Fruit fly (Drosophila melanogaster) whole organism, prepupa: ENCODE data around the gene CG31650.

Experiments used
- Blimp-1 ChIP-seq: fragments of 200-800 bp; sonication (Bioruptor generic); optimal IDR thresholded peaks from 3 replicates; lab custom pipeline; 2017; ENCODE audit warnings: missing biosample characterization, missing genetic modification characterization, mild to moderate bottlenecking, moderate library complexity, missing genetic modification reagents
- CG10631 ChIP-seq: fragments of 200-800 bp; sonication (Bioruptor generic); optimal IDR thresholded peaks from 2 replicates; lab custom pipeline; 2016; ENCODE audit warnings: missing biosample characterization, missing genetic modification characterization
- CG10669 ChIP-seq: fragments of 200-800 bp; sonication (Bioruptor generic); optimal IDR thresholded peaks from 3 replicates; lab custom pipeline; 2018; ENCODE audit warnings: missing biosample characterization, mild to moderate bottlenecking, missing genetic modification characterization, moderate library complexity
- CG11762 ChIP-seq: fragments of 200-800 bp; sonication (Bioruptor generic); optimal IDR thresholded peaks from 3 replicates; lab custom pipeline; 2016; ENCODE audit warnings: missing biosample characterization, missing genetic modification characterization; ENCODE audit not compliant: insufficient read depth
- CG11902 ChIP-seq: fragments of 200-800 bp; sonication (Bioruptor generic); optimal IDR thresholded peaks from 3 replicates; lab custom pipeline; 2016; ENCODE audit warnings: missing biosample characterization, missing genetic modification characterization
- CG15336 ChIP-seq: fragments of 200-800 bp; sonication (Bioruptor generic); IDR thresholded peaks from 2 replicates; pipeline ENCODE4 v1.3.6; 2022; ENCODE audit warnings: missing biosample characterization, missing genetic modification characterization
- CG1621 ChIP-seq: fragments of 200-800 bp; sonication (Bioruptor generic); optimal IDR thresholded peaks from 3 replicates; lab custom pipeline; 2018; ENCODE audit warnings: missing biosample characterization, mild to moderate bottlenecking, missing genetic modification characterization
- CG16779 ChIP-seq: fragments of 200-800 bp; sonication (Bioruptor generic); optimal IDR thresholded peaks from 3 replicates; lab custom pipeline; 2017; ENCODE audit warnings: missing biosample characterization, mild to moderate bottlenecking, missing genetic modification characterization
- CG31627 ChIP-seq: fragments of 200-800 bp; sonication (Bioruptor generic); optimal IDR thresholded peaks from 3 replicates; lab custom pipeline; 2016; ENCODE audit warnings: missing biosample characterization, missing genetic modification characterization
- CG32006 ChIP-seq: fragments of 200-800 bp; sonication (Bioruptor generic); optimal IDR thresholded peaks from 3 replicates; lab custom pipeline; 2017; ENCODE audit warnings: missing biosample characterization, mild to moderate bottlenecking, missing genetic modification characterization
- CG34406 ChIP-seq: fragments of 200-800 bp; sonication (Bioruptor generic); optimal IDR thresholded peaks from 3 replicates; lab custom pipeline; 2016; ENCODE audit warnings: missing biosample characterization, missing genetic modification characterization
- CG4318 ChIP-seq: fragments of 200-800 bp; sonication (Bioruptor generic); optimal IDR thresholded peaks from 3 replicates; lab custom pipeline; 2017; ENCODE audit warnings: missing biosample characterization, mild to moderate bottlenecking, missing genetic modification characterization
- CG6163 ChIP-seq: fragments of 200-800 bp; sonication (Bioruptor generic); IDR thresholded peaks from 3 replicates; pipeline ENCODE4 v1.3.6; 2022; ENCODE audit warnings: missing biosample characterization, missing genetic modification characterization
- CG6276 ChIP-seq: fragments of 200-800 bp; sonication (Bioruptor generic); optimal IDR thresholded peaks from 2 replicates; lab custom pipeline; 2017; ENCODE audit warnings: missing biosample characterization, mild to moderate bottlenecking, missing genetic modification characterization
- CG6792 ChIP-seq: fragments of 200-800 bp; sonication (Bioruptor generic); optimal IDR thresholded peaks from 3 replicates; lab custom pipeline; 2016; ENCODE audit warnings: missing biosample characterization, missing genetic modification characterization
- CG6808 ChIP-seq: fragments of 200-800 bp; sonication (Bioruptor generic); optimal IDR thresholded peaks from 3 replicates; lab custom pipeline; 2017; ENCODE audit warnings: missing biosample characterization, missing genetic modification characterization, mild to moderate bottlenecking, moderate library complexity, missing genetic modification reagents
- CG7368 ChIP-seq: fragments of 200-800 bp; sonication (Bioruptor generic); optimal IDR thresholded peaks from 3 replicates; lab custom pipeline; 2016; ENCODE audit warnings: missing biosample characterization, missing genetic modification characterization
- CG8119 ChIP-seq: fragments of 200-800 bp; sonication (Bioruptor generic); IDR thresholded peaks from 3 replicates; pipeline ENCODE4 v1.3.6; 2022; ENCODE audit warnings: missing biosample characterization, missing genetic modification characterization
- CG8319 ChIP-seq: fragments of 200-800 bp; sonication (Bioruptor generic); optimal IDR thresholded peaks from 3 replicates; lab custom pipeline; 2016; ENCODE audit warnings: missing biosample characterization, missing genetic modification characterization
- CG8632 ChIP-seq: fragments of 200-800 bp; sonication (Bioruptor generic); optimal IDR thresholded peaks from 3 replicates; lab custom pipeline; 2016; ENCODE audit warnings: missing biosample characterization, missing genetic modification characterization
- Eip75B ChIP-seq: fragments of 200-800 bp; sonication (Bioruptor generic); optimal IDR thresholded peaks from 3 replicates; lab custom pipeline; 2016; ENCODE audit warnings: missing biosample characterization, missing genetic modification characterization
- Eip78C ChIP-seq: fragments of 200-800 bp; sonication (Bioruptor generic); peaks from one replicate; lab custom pipeline; 2016; ENCODE audit warnings: missing biosample characterization, missing genetic modification characterization
- Eip93F ChIP-seq: fragments of 200-800 bp; sonication (Bioruptor generic); optimal IDR thresholded peaks from 2 replicates; lab custom pipeline; 2016; ENCODE audit warnings: missing biosample characterization, mild to moderate bottlenecking, missing genetic modification characterization
- Ets21C ChIP-seq: fragments of 200-800 bp; sonication (Bioruptor generic); optimal IDR thresholded peaks from 3 replicates; lab custom pipeline; 2016; ENCODE audit warnings: missing biosample characterization, missing genetic modification characterization
- Gug ChIP-seq: fragments of 200-800 bp; sonication (Bioruptor generic); IDR thresholded peaks from 2 replicates; pipeline ENCODE4 v1.3.6; 2022; ENCODE audit warnings: missing biosample characterization, missing genetic modification characterization
- Hr38 ChIP-seq: sonication (Bioruptor generic); optimal IDR thresholded peaks from 2 replicates; lab custom pipeline; 2016; ENCODE audit warnings: missing biosample characterization, missing genetic modification characterization
- Hr39 ChIP-seq: fragments of 200-800 bp; sonication (Bioruptor generic); optimal IDR thresholded peaks from 2 replicates; lab custom pipeline; 2016; ENCODE audit warnings: missing biosample characterization, missing genetic modification characterization
- Lpt ChIP-seq: fragments of 200-800 bp; sonication (Bioruptor generic); optimal IDR thresholded peaks from 3 replicates; lab custom pipeline; 2016; ENCODE audit warnings: missing biosample characterization, missing genetic modification characterization
- Met ChIP-seq: fragments of 200-800 bp; sonication (Bioruptor generic); optimal IDR thresholded peaks from 3 replicates; lab custom pipeline; 2016; ENCODE audit warnings: missing biosample characterization, missing genetic modification characterization
- Smox ChIP-seq: fragments of 200-800 bp; sonication (Bioruptor generic); optimal IDR thresholded peaks from 3 replicates; lab custom pipeline; 2016; ENCODE audit warnings: missing biosample characterization, missing genetic modification characterization
- Sox102F ChIP-seq: fragments of 200-800 bp; sonication (Bioruptor generic); optimal IDR thresholded peaks from 2 replicates; lab custom pipeline; 2016; ENCODE audit warnings: missing biosample characterization, mild to moderate bottlenecking, missing genetic modification characterization
- Sox14 ChIP-seq: fragments of 200-800 bp; sonication (Bioruptor generic); optimal IDR thresholded peaks from 3 replicates; lab custom pipeline; 2016; ENCODE audit warnings: missing biosample characterization, missing genetic modification characterization
- Sox15 ChIP-seq: fragments of 200-800 bp; sonication (Bioruptor generic); optimal IDR thresholded peaks from 3 replicates; lab custom pipeline; 2016; ENCODE audit warnings: missing biosample characterization, missing genetic modification characterization
- achi ChIP-seq: fragments of 200-800 bp; sonication (Bioruptor generic); optimal IDR thresholded peaks from 3 replicates; lab custom pipeline; 2016; ENCODE audit warnings: missing biosample characterization, missing genetic modification characterization
- acj6 ChIP-seq: fragments of 200-800 bp; sonication (Bioruptor generic); optimal IDR thresholded peaks from 3 replicates; lab custom pipeline; 2016; ENCODE audit warnings: missing biosample characterization, missing genetic modification characterization
- cyc ChIP-seq: fragments of 200-800 bp; sonication (Bioruptor generic); optimal IDR thresholded peaks from 3 replicates; lab custom pipeline; 2016; ENCODE audit warnings: missing biosample characterization, missing genetic modification characterization
- dac ChIP-seq: fragments of 200-800 bp; sonication (Bioruptor generic); optimal IDR thresholded peaks from 2 replicates; lab custom pipeline; 2017; ENCODE audit warnings: missing biosample characterization, mild to moderate bottlenecking, missing genetic modification characterization
- dsx ChIP-seq: fragments of 200-800 bp; optimal IDR thresholded peaks from 3 replicates; lab custom pipeline; 2019; ENCODE audit warnings: missing biosample characterization, mild to moderate bottlenecking, missing genetic modification characterization, moderate library complexity; ENCODE audit not compliant: poor library complexity, severe bottlenecking
- eg ChIP-seq: fragments of 200-800 bp; sonication (Bioruptor generic); IDR thresholded peaks from 3 replicates; pipeline ENCODE4 v1.3.6; 2022; ENCODE audit warnings: missing biosample characterization, missing genetic modification characterization
- esn ChIP-seq: fragments of 200-800 bp; sonication (Bioruptor generic); optimal IDR thresholded peaks from 2 replicates; lab custom pipeline; 2016; ENCODE audit warnings: missing biosample characterization, mild to moderate bottlenecking, missing genetic modification characterization, moderate library complexity
- fd59A ChIP-seq: fragments of 200-800 bp; sonication (Bioruptor generic); optimal IDR thresholded peaks from 2 replicates; lab custom pipeline; 2017; ENCODE audit warnings: missing biosample characterization, mild to moderate bottlenecking, missing genetic modification characterization, missing genetic modification reagents
- fd85E ChIP-seq: fragments of 200-800 bp; sonication (Bioruptor generic); optimal IDR thresholded peaks from 3 replicates; lab custom pipeline; 2016; ENCODE audit warnings: missing biosample characterization, missing genetic modification characterization
- lz ChIP-seq: fragments of 200-800 bp; sonication (Bioruptor generic); optimal IDR thresholded peaks from 3 replicates; lab custom pipeline; 2016; ENCODE audit warnings: missing biosample characterization, missing genetic modification characterization
- net ChIP-seq: fragments of 200-800 bp; sonication (Bioruptor generic); optimal IDR thresholded peaks from 3 replicates; lab custom pipeline; 2016; ENCODE audit warnings: missing biosample characterization, missing genetic modification characterization
- pdm3 ChIP-seq: fragments of 200-800 bp; sonication (Bioruptor generic); optimal IDR thresholded peaks from 3 replicates; lab custom pipeline; 2016; ENCODE audit warnings: missing biosample characterization, missing genetic modification characterization
- salr ChIP-seq, 2 experiments: fragments of 200-800 bp; sonication (Bioruptor generic); optimal IDR thresholded peaks; 3 replicates each; lab custom pipeline; 2016 to 2018; ENCODE audit warnings: missing biosample characterization in 2 of 2, missing genetic modification characterization in 2 of 2, mild to moderate bottlenecking in 1 of 2
- spab ChIP-seq: fragments of 200-800 bp; sonication (Bioruptor generic); optimal IDR thresholded peaks from 2 replicates; lab custom pipeline; 2017; ENCODE audit warnings: missing biosample characterization, mild to moderate bottlenecking, missing genetic modification characterization, missing genetic modification reagents
- ss ChIP-seq, 2 experiments: fragments of 200-800 bp; sonication (Bioruptor generic); optimal IDR thresholded peaks; 2 replicates in 1 of 2; 3 replicates in 1 of 2; lab custom pipeline; 2017 to 2018; ENCODE audit warnings: mild to moderate bottlenecking in 2 of 2, missing biosample characterization in 2 of 2, missing genetic modification characterization in 2 of 2, moderate library complexity in 1 of 2
- svp ChIP-seq: fragments of 200-800 bp; sonication (Bioruptor generic); peaks from one replicate; lab custom pipeline; 2016; ENCODE audit warnings: missing biosample characterization, missing genetic modification characterization
- topi ChIP-seq: fragments of 200-800 bp; sonication (Bioruptor generic); optimal IDR thresholded peaks from 3 replicates; lab custom pipeline; 2016; ENCODE audit warnings: missing biosample characterization, missing genetic modification characterization
- vri ChIP-seq: fragments of 200-800 bp; sonication (Bioruptor generic); optimal IDR thresholded peaks from 3 replicates; lab custom pipeline; 2016; ENCODE audit warnings: missing biosample characterization, mild to moderate bottlenecking, missing genetic modification characterization

Gene CG31650

dm6 chr2L:5052367-5052914, 7.9 kb upstream of the CG31650 start, which contains the start of gene senju:
Gene senju (plus strand): TSS chr2L:5052843.
- TF ChIP-seq CG10631 (GFP tag; lab: Kevin White, UChicago) (peak; percentile 85), Met (GFP tag; lab: Kevin White, UChicago) (peak; percentile 87), CG6163 (GFP tag; lab: Robert Waterston, UW) (peak; percentile 92), net (GFP tag; lab: Kevin White, UChicago) (peak; percentile 90), CG31627 (GFP tag; lab: Kevin White, UChicago) (peak; percentile 89), Sox15 (peak; percentile 73), CG8632 (GFP tag; lab: Kevin White, UChicago) (peak; percentile 80), Hr38 (GFP tag; lab: Kevin White, UChicago) (peak; percentile 29), Blimp-1 (GFP tag; lab: Kevin White, UChicago) (peak; percentile 48), Eip78C (GFP tag; lab: Kevin White, UChicago) (peak; percentile 95), dsx (GFP tag; lab: Kevin White, UChicago) (peak; percentile 59), CG11762 (peak; percentile 75), esn (GFP tag; lab: Kevin White, UChicago) (peak; percentile 92), Eip93F (GFP tag; lab: Kevin White, UChicago) (no peak), CG10669 (GFP tag; lab: Kevin White, UChicago) (peak; percentile 79), CG32006 (peak; percentile 86), cyc (peak; percentile 84), CG4318 (GFP tag; lab: Kevin White, UChicago) (no peak), CG34406 (peak; percentile 79), CG6808 (peak; percentile 75), eg (GFP tag; lab: Robert Waterston, UW) (peak; percentile 91), lz (GFP tag; lab: Kevin White, UChicago) (peak; percentile 89), svp (peak; percentile 93), CG6792 (GFP tag; lab: Kevin White, UChicago) (peak; percentile 90), CG8119 (GFP tag; lab: Robert Waterston, UW) (peak; percentile 87), Sox14 (GFP tag; lab: Kevin White, UChicago) (peak; percentile 91), CG11902 (peak; percentile 72), Sox102F (GFP tag; lab: Kevin White, UChicago) (peak; percentile 86), dac (GFP tag; lab: Kevin White, UChicago) (peak; percentile 80), fd59A (GFP tag; lab: Kevin White, UChicago) (peak; percentile 57), Lpt (GFP tag; lab: Kevin White, UChicago) (peak; percentile 79), fd85E (GFP tag; lab: Kevin White, UChicago) (peak; percentile 76), vri (GFP tag; lab: Kevin White, UChicago) (peak; percentile 85), CG7368 (GFP tag; lab: Kevin White, UChicago) (peak; percentile 83), CG1621 (tag; lab: Kevin White, UChicago) (peak; percentile 80), achi (peak; percentile 86), spab (GFP tag; lab: Kevin White, UChicago) (peak; percentile 75), Gug (GFP tag; lab: Robert Waterston, UW) (peak; percentile 61), CG16779 (tag; lab: Kevin White, UChicago) (peak; percentile 58), Smox (peak; percentile 84), CG8319 (peak; percentile 80), CG6276 (GFP tag; lab: Kevin White, UChicago) (no peak), salr (GFP tag; optimal IDR thresholded peaks at IDR 0.05; lab: Kevin White, UChicago) (peak; percentile 66 to 67), Hr39 (peak; percentile 84), acj6 (GFP tag; lab: Kevin White, UChicago) (peak; percentile 86), ss (GFP tag; optimal IDR thresholded peaks at IDR 0.05; lab: Kevin White, UChicago) (peak; percentile 71 to 73), Ets21C (GFP tag; lab: Kevin White, UChicago) (peak; percentile 82), topi (GFP tag; lab: Kevin White, UChicago) (peak; percentile 86), CG15336 (GFP tag; lab: Robert Waterston, UW) (peak; percentile 84), Eip75B (GFP tag; lab: Kevin White, UChicago) (peak; percentile 83), pdm3 (GFP tag; lab: Kevin White, UChicago) (peak; percentile 90)
